Fruit fly (Drosophila melanogaster) whole organism, embryonic: ENCODE measurements around the gene Sgp.

Experiments
- Ada2b ChIP-seq: fragments of 200-800 bp; sonication (Bioruptor generic); IDR thresholded peaks from 2 replicates; pipeline ENCODE4 v1.3.6; 2022; ENCODE audit warnings: missing biosample characterization, missing genetic modification characterization
- CG11398 ChIP-seq: fragments of 200-800 bp; sonication (Bioruptor generic); optimal IDR thresholded peaks from 2 replicates; lab custom pipeline; 2016; ENCODE audit warnings: missing biosample characterization, missing genetic modification characterization
- CG18619 ChIP-seq: fragments of 200-800 bp; sonication (Bioruptor generic); optimal IDR thresholded peaks from 3 replicates; lab custom pipeline; 2017; ENCODE audit warnings: missing biosample characterization, mild to moderate bottlenecking, missing genetic modification characterization
- Hr39 ChIP-seq: fragments of >200 bp; optimal IDR thresholded peaks from 2 replicates; lab custom pipeline; 2017
- Jarid2 ChIP-seq: fragments of 200-800 bp; sonication (Bioruptor generic); optimal IDR thresholded peaks from 3 replicates; lab custom pipeline; 2017; ENCODE audit warnings: mild to moderate bottlenecking, missing biosample characterization, missing genetic modification reagents, missing genetic modification characterization
- ac ChIP-seq: fragments of 200-800 bp; sonication (Bioruptor generic); optimal IDR thresholded peaks from 3 replicates; lab custom pipeline; 2017; ENCODE audit warnings: missing biosample characterization, mild to moderate bottlenecking, missing genetic modification characterization
- ftz-f1 ChIP-seq: fragments of 200-800 bp; sonication (Bioruptor generic); optimal IDR thresholded peaks from 2 replicates; lab custom pipeline; 2016; ENCODE audit warnings: missing biosample characterization, missing genetic modification characterization
- lmd ChIP-seq: fragments of 200-800 bp; sonication (Bioruptor generic); IDR thresholded peaks from 2 replicates; pipeline ENCODE4 v1.3.6; 2022; ENCODE audit warnings: missing biosample characterization, missing genetic modification characterization

dm6 chr2L:8570408-8571072 lies 51.0 kb downstream of the Sgp start:
- TF ChIP-seq ac (GFP tag; lab: Kevin White, UChicago) (no peak), Jarid2 (GFP tag; lab: Kevin White, UChicago) (no peak), Hr39 (no peak), Ada2b (GFP tag; lab: Robert Waterston, UW) (no peak), CG18619 (no peak), ftz-f1 (GFP tag; lab: Kevin White, UChicago) (no peak), lmd (GFP tag; lab: Robert Waterston, UW) (no peak), CG11398 (GFP tag; lab: Kevin White, UChicago) (no peak)
